Fruit fly (Drosophila melanogaster) whole organism, embryonic: ENCODE data around the gene Mo25.

Source experiments
- Ada2b ChIP-seq: fragments of 200-800 bp; sonication (Bioruptor generic); IDR thresholded peaks from 2 replicates; pipeline ENCODE4 v1.3.6; 2022; ENCODE audit warnings: missing biosample characterization, missing genetic modification characterization
- CG12744 ChIP-seq: fragments of 200-800 bp; sonication (Bioruptor generic); optimal IDR thresholded peaks from 2 replicates; lab custom pipeline; 2016; ENCODE audit warnings: missing biosample characterization, missing genetic modification characterization
- CG12769 ChIP-seq: fragments of 200-800 bp; sonication (Bioruptor generic); optimal IDR thresholded peaks from 2 replicates; lab custom pipeline; 2019; ENCODE audit warnings: missing biosample characterization, mild to moderate bottlenecking, missing genetic modification characterization, moderate library complexity
- CG13894 ChIP-seq: fragments of 200-800 bp; sonication (Bioruptor generic); optimal IDR thresholded peaks from 3 replicates; lab custom pipeline; 2018; ENCODE audit warnings: missing biosample characterization, mild to moderate bottlenecking, missing genetic modification characterization, moderate library complexity
- CG14014 ChIP-seq: fragments of 200-800 bp; sonication (Bioruptor generic); IDR thresholded peaks from 2 replicates; pipeline ENCODE4 v1.3.6; 2022; ENCODE audit warnings: missing biosample characterization, missing genetic modification characterization
- CG16813 ChIP-seq: fragments of 200-800 bp; sonication (Bioruptor generic); IDR thresholded peaks from 3 replicates; pipeline ENCODE4 v1.3.6; 2022; ENCODE audit warnings: missing biosample characterization, missing genetic modification characterization; ENCODE audit not compliant: partially characterized antibody
- CG18476 ChIP-seq: fragments of 200-800 bp; sonication (Bioruptor generic); optimal IDR thresholded peaks from 2 replicates; lab custom pipeline; 2016; ENCODE audit warnings: missing biosample characterization, mild to moderate bottlenecking, missing genetic modification characterization
- CG18764 ChIP-seq: fragments of 200-800 bp; sonication (Bioruptor generic); optimal IDR thresholded peaks from 3 replicates; lab custom pipeline; 2016; ENCODE audit warnings: missing biosample characterization, missing genetic modification characterization
- CG31365 ChIP-seq: fragments of 200-800 bp; sonication (Bioruptor generic); optimal IDR thresholded peaks from 2 replicates; lab custom pipeline; 2018; ENCODE audit warnings: missing biosample characterization, mild to moderate bottlenecking, missing genetic modification characterization
- CG3995 ChIP-seq: fragments of 200-800 bp; sonication (Bioruptor generic); optimal IDR thresholded peaks from 3 replicates; lab custom pipeline; 2016; ENCODE audit warnings: missing biosample characterization, missing genetic modification characterization
- CG4404 ChIP-seq: fragments of 200-800 bp; sonication (Bioruptor generic); IDR thresholded peaks from 2 replicates; pipeline ENCODE4 v1.3.6; 2022; ENCODE audit warnings: missing biosample characterization, missing genetic modification characterization
- CG5953 ChIP-seq: fragments of 200-800 bp; sonication (Bioruptor generic); IDR thresholded peaks from 2 replicates; pipeline ENCODE4 v1.3.6; 2022; ENCODE audit warnings: missing biosample characterization, missing genetic modification characterization
- CG8290 ChIP-seq, 3 experiments: fragments of 200-800 bp; sonication (Bioruptor generic); optimal IDR thresholded peaks; 2 replicates each; lab custom pipeline; 2016 to 2019; ENCODE audit warnings: missing biosample characterization in 3 of 3, missing genetic modification characterization in 3 of 3, mild to moderate bottlenecking in 2 of 3, moderate library complexity in 1 of 3
- CG9437 ChIP-seq: fragments of 200-800 bp; sonication (Bioruptor generic); optimal IDR thresholded peaks from 2 replicates; lab custom pipeline; 2018; ENCODE audit warnings: missing biosample characterization, mild to moderate bottlenecking, missing genetic modification characterization
- CoRest ChIP-seq: fragments of 200-800 bp; sonication (Bioruptor generic); optimal IDR thresholded peaks from 3 replicates; lab custom pipeline; 2018; ENCODE audit warnings: missing biosample characterization, mild to moderate bottlenecking, missing genetic modification characterization, moderate library complexity
- CrebB ChIP-seq: fragments of 200-800 bp; sonication (Bioruptor generic); optimal IDR thresholded peaks from 3 replicates; lab custom pipeline; 2018; ENCODE audit warnings: missing biosample characterization, mild to moderate bottlenecking, missing genetic modification characterization
- Dip3 ChIP-seq: fragments of 200-800 bp; sonication (Bioruptor generic); optimal IDR thresholded peaks from 3 replicates; lab custom pipeline; 2016; ENCODE audit warnings: missing biosample characterization, missing genetic modification characterization
- Drgx ChIP-seq: fragments of 200-800 bp; sonication (Bioruptor generic); IDR thresholded peaks from 2 replicates; pipeline ENCODE4 v1.3.6; 2022; ENCODE audit warnings: missing biosample characterization, missing genetic modification characterization
- HLHmδ ChIP-seq: fragments of 200-800 bp; sonication (Bioruptor generic); optimal IDR thresholded peaks from 2 replicates; lab custom pipeline; 2018; ENCODE audit warnings: missing biosample characterization, mild to moderate bottlenecking, missing genetic modification characterization, moderate library complexity
- Hr39 ChIP-seq: fragments of >200 bp; optimal IDR thresholded peaks from 2 replicates; lab custom pipeline; 2017
- NK7.1 ChIP-seq: fragments of 200-800 bp; sonication (Bioruptor generic); optimal IDR thresholded peaks from 3 replicates; lab custom pipeline; 2016; ENCODE audit warnings: missing biosample characterization, missing genetic modification characterization
- Nf-YB ChIP-seq: fragments of 200-800 bp; sonication (Bioruptor generic); optimal IDR thresholded peaks from 3 replicates; lab custom pipeline; 2019; ENCODE audit warnings: missing biosample characterization, mild to moderate bottlenecking, missing genetic modification characterization, moderate library complexity
- Oaz ChIP-seq: fragments of 200-800 bp; sonication (Bioruptor generic); IDR thresholded peaks from 2 replicates; pipeline ENCODE4 v1.3.6; 2022; ENCODE audit warnings: missing biosample characterization, missing genetic modification characterization
- Scr ChIP-seq: fragments of 200-800 bp; sonication (Bioruptor generic); IDR thresholded peaks from 2 replicates; pipeline ENCODE4 v1.3.6; 2022; ENCODE audit warnings: missing biosample characterization, missing genetic modification characterization; ENCODE audit not compliant: partially characterized antibody
- Sry-β ChIP-seq: fragments of 200-800 bp; sonication (Bioruptor generic); optimal IDR thresholded peaks from 2 replicates; lab custom pipeline; 2018; ENCODE audit warnings: missing biosample characterization, mild to moderate bottlenecking, missing genetic modification characterization, moderate library complexity
- Sry-δ ChIP-seq: fragments of 200-800 bp; sonication (Bioruptor generic); optimal IDR thresholded peaks from 2 replicates; lab custom pipeline; 2016; ENCODE audit warnings: missing biosample characterization, missing genetic modification characterization
- Ssrp ChIP-seq: fragments of 200-800 bp; sonication (Bioruptor generic); optimal IDR thresholded peaks from 2 replicates; lab custom pipeline; 2018; ENCODE audit warnings: missing biosample characterization, mild to moderate bottlenecking, missing genetic modification characterization, moderate library complexity
- az2 ChIP-seq: fragments of 200-800 bp; sonication (Bioruptor generic); optimal IDR thresholded peaks from 3 replicates; lab custom pipeline; 2016; ENCODE audit warnings: missing biosample characterization, missing genetic modification characterization
- bcd ChIP-seq: fragments of 200-800 bp; sonication (Bioruptor generic); optimal IDR thresholded peaks from 2 replicates; lab custom pipeline; 2017; ENCODE audit warnings: missing biosample characterization, mild to moderate bottlenecking, missing genetic modification characterization
- bigmax ChIP-seq: fragments of 200-800 bp; sonication (Bioruptor generic); optimal IDR thresholded peaks from 2 replicates; lab custom pipeline; 2018; ENCODE audit warnings: missing biosample characterization, mild to moderate bottlenecking, missing genetic modification characterization
- br ChIP-seq: fragments of >200 bp; optimal IDR thresholded peaks from 2 replicates; lab custom pipeline; 2017
- crol ChIP-seq: fragments of 200-800 bp; sonication (Bioruptor generic); IDR thresholded peaks from 2 replicates; pipeline ENCODE4 v1.3.6; 2022; ENCODE audit warnings: missing biosample characterization, missing genetic modification characterization
- dm ChIP-seq: fragments of 200-800 bp; sonication (Bioruptor generic); optimal IDR thresholded peaks from 3 replicates; lab custom pipeline; 2016; ENCODE audit warnings: missing biosample characterization, missing genetic modification characterization
- dmrt99B ChIP-seq: fragments of 200-800 bp; sonication (Bioruptor generic); optimal IDR thresholded peaks from 2 replicates; lab custom pipeline; 2018; ENCODE audit warnings: missing biosample characterization, mild to moderate bottlenecking, missing genetic modification characterization, moderate library complexity
- ems ChIP-seq: fragments of 200-800 bp; sonication (Bioruptor generic); optimal IDR thresholded peaks from 3 replicates; lab custom pipeline; 2016; ENCODE audit warnings: missing biosample characterization, missing genetic modification characterization
- en ChIP-seq: fragments of 200-800 bp; sonication (Bioruptor generic); optimal IDR thresholded peaks from 2 replicates; lab custom pipeline; 2016; ENCODE audit warnings: missing biosample characterization, missing genetic modification characterization
- ewg ChIP-seq: fragments of 200-800 bp; sonication (Bioruptor generic); optimal IDR thresholded peaks from 3 replicates; lab custom pipeline; 2017; ENCODE audit warnings: mild to moderate bottlenecking, missing biosample characterization, missing genetic modification reagents, missing genetic modification characterization
- fd64A ChIP-seq: fragments of 200-800 bp; sonication (Bioruptor generic); optimal IDR thresholded peaks from 3 replicates; lab custom pipeline; 2018; ENCODE audit warnings: missing biosample characterization, mild to moderate bottlenecking, missing genetic modification characterization
- fru ChIP-seq: fragments of >200 bp; optimal IDR thresholded peaks from 2 replicates; lab custom pipeline; 2017
- gsb ChIP-seq: fragments of 200-800 bp; sonication (Bioruptor generic); IDR thresholded peaks from 2 replicates; pipeline ENCODE4 v1.3.6; 2022; ENCODE audit warnings: missing biosample characterization, missing genetic modification characterization
- gsb-n ChIP-seq: fragments of 200-800 bp; sonication (Bioruptor generic); optimal IDR thresholded peaks from 3 replicates; lab custom pipeline; 2018; ENCODE audit warnings: missing biosample characterization, mild to moderate bottlenecking, missing genetic modification characterization
- ham ChIP-seq: fragments of 200-800 bp; sonication (Bioruptor generic); IDR thresholded peaks from 2 replicates; pipeline ENCODE4 v1.3.6; 2022; ENCODE audit warnings: missing biosample characterization, missing genetic modification characterization
- kah ChIP-seq: fragments of 200-800 bp; sonication (Bioruptor generic); optimal IDR thresholded peaks from 2 replicates; lab custom pipeline; 2018; ENCODE audit warnings: missing biosample characterization, mild to moderate bottlenecking, missing genetic modification characterization
- ken ChIP-seq: fragments of 200-800 bp; sonication (Bioruptor generic); IDR thresholded peaks from 3 replicates; pipeline ENCODE4 v1.3.6; 2022; ENCODE audit warnings: missing biosample characterization, missing genetic modification characterization
- lilli ChIP-seq: fragments of 200-800 bp; sonication (Bioruptor generic); optimal IDR thresholded peaks from 3 replicates; lab custom pipeline; 2016; ENCODE audit warnings: missing biosample characterization, missing genetic modification characterization
- lmd ChIP-seq: fragments of 200-800 bp; sonication (Bioruptor generic); IDR thresholded peaks from 2 replicates; pipeline ENCODE4 v1.3.6; 2022; ENCODE audit warnings: missing biosample characterization, missing genetic modification characterization
- pho ChIP-seq: fragments of 200-800 bp; sonication (Bioruptor generic); optimal IDR thresholded peaks from 2 replicates; lab custom pipeline; 2016; ENCODE audit warnings: missing biosample characterization, missing genetic modification characterization
- salm ChIP-seq: fragments of 200-800 bp; sonication (Bioruptor generic); optimal IDR thresholded peaks from 2 replicates; lab custom pipeline; 2018; ENCODE audit warnings: missing biosample characterization, mild to moderate bottlenecking, missing genetic modification characterization
- sna ChIP-seq: fragments of 200-800 bp; sonication (Bioruptor generic); IDR thresholded peaks from 2 replicates; pipeline ENCODE4 v1.3.6; 2022; ENCODE audit warnings: missing biosample characterization, missing genetic modification characterization; ENCODE audit not compliant: partially characterized antibody
- sr ChIP-seq: fragments of 200-800 bp; sonication (Bioruptor generic); IDR thresholded peaks from 3 replicates; pipeline ENCODE4 v1.3.6; 2022; ENCODE audit warnings: missing biosample characterization, missing genetic modification characterization

Gene Mo25

DNA sequence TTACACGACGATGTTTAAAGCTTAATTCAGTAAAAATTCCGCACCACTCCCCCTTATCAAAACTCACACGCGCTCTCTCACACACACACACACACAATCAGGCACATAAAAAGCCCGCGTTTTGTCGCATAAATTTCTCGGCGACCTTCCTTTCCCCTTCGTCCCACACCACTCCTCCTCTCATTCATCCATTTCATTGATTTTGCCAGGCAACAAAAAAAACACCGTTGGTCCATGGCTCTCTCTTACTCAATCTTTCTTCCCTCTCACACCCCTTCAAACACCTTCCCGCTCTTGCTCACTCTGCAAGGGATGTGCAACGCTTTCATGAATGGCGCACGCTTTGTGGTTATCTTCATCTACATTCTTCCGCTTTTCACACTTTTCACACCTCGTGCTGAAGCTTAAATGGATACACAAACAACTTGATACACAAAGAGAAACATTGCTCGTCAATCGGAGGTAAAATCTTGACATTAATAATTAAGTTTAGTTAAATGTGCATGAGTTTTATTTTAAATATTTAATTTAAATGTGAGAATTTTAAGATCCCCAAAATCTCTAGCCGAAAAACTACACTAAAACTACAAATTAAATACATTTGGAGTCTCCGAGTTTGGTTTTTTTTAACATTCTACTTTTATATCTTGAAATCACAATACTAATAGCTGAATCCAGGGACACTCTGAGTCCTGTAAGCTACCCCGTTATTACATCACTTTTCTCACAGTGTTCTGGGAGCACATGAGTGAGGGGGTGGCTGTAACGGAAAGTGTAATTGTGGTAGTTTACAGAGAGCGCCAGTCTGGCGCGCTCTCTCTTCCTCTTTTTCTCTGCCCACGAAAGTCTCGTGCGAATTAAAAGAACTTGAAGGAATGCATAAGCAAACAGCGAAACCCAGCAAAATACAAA is 44.9 kb upstream of the Mo25 start (continued):
- TF ChIP-seq lmd (peak; percentile 98), gsb (GFP tag; lab: Robert Waterston, UW) (peak; percentile 91), pho (GFP tag; lab: Kevin White, UChicago) (peak; percentile 89), br (lab: Kevin White, UChicago) (no peak), ems (GFP tag; lab: Kevin White, UChicago) (peak; percentile 93), CG12744 (GFP tag; lab: Kevin White, UChicago) (peak; percentile 82), dmrt99B (peak; percentile 99), dm (peak; percentile 78), fru (no peak), az2 (peak; percentile 97), Drgx (GFP tag; lab: Robert Waterston, UW) (peak; percentile 94), CG13894 (tag; lab: Kevin White, UChicago) (peak; percentile 84), Hr39 (no peak), bigmax (peak; percentile 50), salm (tag; lab: Kevin White, UChicago) (peak; percentile 95), CG16813 (no peak), CG5953 (GFP tag; lab: Robert Waterston, UW) (peak; percentile 92), kah (peak; percentile 95), Ada2b (GFP tag; lab: Robert Waterston, UW) (peak; percentile 91), Nf-YB (peak; percentile 86), NK7.1 (peak; percentile 86), fd64A (GFP tag; lab: Kevin White, UChicago) (peak; percentile 93), Dip3 (GFP tag; lab: Kevin White, UChicago) (peak; percentile 88), ken (GFP tag; lab: Robert Waterston, UW) (peak; percentile 93), ham (peak; percentile 81), sna (GFP tag; lab: Robert Waterston, UW) (no peak), lilli (GFP tag; lab: Kevin White, UChicago) (peak; percentile 95), CoRest (tag; lab: Kevin White, UChicago) (peak; percentile 98), sr (GFP tag; lab: Robert Waterston, UW) (peak; percentile 77; the same call in 2 of the 3 replicates), Scr (GFP tag; lab: Robert Waterston, UW) (no peak), Sry-β (GFP tag; lab: Kevin White, UChicago) (peak; percentile 71), ewg (GFP tag; lab: Kevin White, UChicago) (peak; percentile 93), gsb-n (tag; lab: Kevin White, UChicago) (peak; percentile 94), Ssrp (tag; lab: Kevin White, UChicago) (peak; percentile 97), CG31365 (tag; lab: Kevin White, UChicago) (peak; percentile 73), crol (peak; percentile 93), CG18476 (GFP tag; lab: Kevin White, UChicago) (peak; percentile 97), CG14014 (GFP tag; lab: Robert Waterston, UW) (peak; percentile 94), en (peak; percentile 89), bcd (GFP tag; lab: Kevin White, UChicago) (peak; percentile 98), CG9437 (GFP tag; lab: Kevin White, UChicago) (peak; percentile 96), CG4404 (GFP tag; lab: Robert Waterston, UW) (peak; percentile 88), Oaz (GFP tag; lab: Robert Waterston, UW) (peak; percentile 87), CG18764 (GFP tag; lab: Kevin White, UChicago) (peak; percentile 93), CG12769 (peak; percentile 75), Sry-δ (GFP tag; lab: Kevin White, UChicago) (peak; percentile 49), CrebB (peak; percentile 78), CG8290 (GFP tag; optimal IDR thresholded peaks at IDR 0.05; lab: Kevin White, UChicago) (peak; percentile 94), CG8290 (tag; optimal IDR thresholded peaks at IDR 0.05; lab: Kevin White, UChicago) (peak; percentile 77 to 83), CG3995 (GFP tag; lab: Kevin White, UChicago) (peak; percentile 72), HLHmδ (no peak)
